1 fruit fly cellular context compared by ENCODE assay signal in genomic region chr3R:6427619-6428378, dm6.
TF ChIP-seq lines count a peak whose summit lies in the region.

No protein-coding gene starts in this region.

TF ChIP-seq in whole organism, embryonic, 481 proteins besides CTCF, POLR2A, EP300 and RAD21 (continued from another document and continues in another):
- TF ChIP-seq CG8924 (tag; optimal IDR thresholded peaks at IDR 0.05; lab: Kevin White, UChicago) (peak; percentile 76), CG6854 (GFP tag; optimal IDR thresholded peaks at IDR 0.05; lab: Kevin White, UChicago) (no peak), crc (GFP tag; optimal IDR thresholded peaks at IDR 0.05; lab: Kevin White, UChicago) (no peak), Sry-β (GFP tag; optimal IDR thresholded peaks at IDR 0.05; lab: Kevin White, UChicago) (no peak), Sry-δ (GFP tag; optimal IDR thresholded peaks at IDR 0.05; lab: Kevin White, UChicago) (peak; percentile 23), CG7556 (GFP tag; optimal IDR thresholded peaks at IDR 0.05; lab: Kevin White, UChicago) (peak; percentile 84), fu2 (GFP tag; optimal IDR thresholded peaks at IDR 0.05; lab: Kevin White, UChicago) (no peak), CG11696 (GFP tag; IDR thresholded peaks at IDR 0.05; lab: Robert Waterston, UW) (no peak), sd (tag; optimal IDR thresholded peaks at IDR 0.05; lab: Kevin White, UChicago) (peak; percentile 13), Optix (GFP tag; IDR thresholded peaks at IDR 0.05; lab: Robert Waterston, UW) (peak; percentile 53; the same call in 2 of the 3 replicates), CG42726 (GFP tag; IDR thresholded peaks at IDR 0.05; lab: Robert Waterston, UW; ENCODE audit: partially characterized antibody) (no peak), psq (GFP tag; optimal IDR thresholded peaks at IDR 0.05; lab: Kevin White, UChicago) (peak; percentile 66), HmgD (GFP tag; optimal IDR thresholded peaks at IDR 0.05; lab: Kevin White, UChicago) (no peak), croc (GFP tag; conservative IDR thresholded peaks at IDR 0.05; lab: Robert Waterston, UW) (peak; percentile 58; the same call in 2 of the 3 replicates), h (optimal IDR thresholded peaks at IDR 0.05; lab: Kevin White, UChicago) (no peak), ewg (GFP tag; optimal IDR thresholded peaks at IDR 0.05; lab: Kevin White, UChicago) (peak; percentile 55), gt (GFP tag; IDR thresholded peaks at IDR 0.05; lab: Robert Waterston, UW) (no peak), CkIIα-i1 (GFP tag; IDR thresholded peaks at IDR 0.05; lab: Robert Waterston, UW) (no peak), Asciz (GFP tag; optimal IDR thresholded peaks at IDR 0.05; lab: Kevin White, UChicago) (peak; percentile 75), CG16863 (GFP tag; optimal IDR thresholded peaks at IDR 0.05; lab: Kevin White, UChicago) (peak; percentile 50), dati (GFP tag; IDR thresholded peaks at IDR 0.05; lab: Robert Waterston, UW) (no peak), hkb (optimal IDR thresholded peaks at IDR 0.05; lab: Kevin White, UChicago) (no peak), hkb (GFP tag; IDR thresholded peaks at IDR 0.05; lab: Robert Waterston, UW) (peak; percentile 85), CG12155 (GFP tag; optimal IDR thresholded peaks at IDR 0.05; lab: Kevin White, UChicago) (peak; percentile 22), cas (GFP tag; IDR thresholded peaks at IDR 0.05; lab: Robert Waterston, UW) (no peak), CG34422 (GFP tag; IDR thresholded peaks at IDR 0.05; lab: Robert Waterston, UW) (peak; percentile 76; the same call in 2 of the 3 replicates), CG14667 (GFP tag; IDR thresholded peaks at IDR 0.05; lab: Robert Waterston, UW) (no peak; the same call in 1 of the 2 replicates), CG34376 (GFP tag; optimal IDR thresholded peaks at IDR 0.05; lab: Kevin White, UChicago) (no peak), E2f1 (GFP tag; IDR thresholded peaks at IDR 0.05; lab: Robert Waterston, UW) (peak; percentile 63; the same call in 1 of the 2 replicates), mam (GFP tag; optimal IDR thresholded peaks at IDR 0.05; lab: Kevin White, UChicago) (peak; percentile 11), slbo (GFP tag; IDR thresholded peaks at IDR 0.05; lab: Robert Waterston, UW) (peak; percentile 59), CG18764 (GFP tag; optimal IDR thresholded peaks at IDR 0.05; lab: Kevin White, UChicago) (peak; percentile 71), CG5180 (GFP tag; optimal IDR thresholded peaks at IDR 0.05; lab: Kevin White, UChicago) (peak; percentile 4), Elba2 (GFP tag; optimal IDR thresholded peaks at IDR 0.05; lab: Kevin White, UChicago) (no peak), Ptx1 (GFP tag; IDR thresholded peaks at IDR 0.05; lab: Robert Waterston, UW) (peak; percentile 85), CG12071 (GFP tag; optimal IDR thresholded peaks at IDR 0.05; lab: Kevin White, UChicago) (peak; percentile 52), CG6254 (GFP tag; optimal IDR thresholded peaks at IDR 0.05; lab: Kevin White, UChicago) (peak; percentile 74), CG4360 (GFP tag; IDR thresholded peaks at IDR 0.05; lab: Robert Waterston, UW) (no peak), CG33213 (GFP tag; optimal IDR thresholded peaks at IDR 0.05; lab: Kevin White, UChicago) (no peak), CG3995 (GFP tag; optimal IDR thresholded peaks at IDR 0.05; lab: Kevin White, UChicago) (no peak), CG16813 (GFP tag; IDR thresholded peaks at IDR 0.05; lab: Robert Waterston, UW; ENCODE audit: partially characterized antibody) (no peak), Fer2 (tag; optimal IDR thresholded peaks at IDR 0.05; lab: Kevin White, UChicago) (no peak), Atf6 (GFP tag; IDR thresholded peaks at IDR 0.05; lab: Robert Waterston, UW) (peak; percentile 51; the same call in 1 of the 2 replicates), CG4854 (GFP tag; optimal IDR thresholded peaks at IDR 0.05; lab: Kevin White, UChicago) (peak; percentile 50), wdn (GFP tag; IDR thresholded peaks at IDR 0.05; lab: Robert Waterston, UW) (no peak), hth (optimal IDR thresholded peaks at IDR 0.05; lab: Kevin White, UChicago) (no peak), CG14860 (GFP tag; IDR thresholded peaks at IDR 0.05; lab: Robert Waterston, UW; ENCODE audit: partially characterized antibody) (no peak), CG11695 (GFP tag; IDR thresholded peaks at IDR 0.05; lab: Robert Waterston, UW) (peak; percentile 82), hb (GFP tag; IDR thresholded peaks at IDR 0.05; lab: Robert Waterston, UW; ENCODE audit: partially characterized antibody) (no peak), CG6813 (GFP tag; optimal IDR thresholded peaks at IDR 0.05; lab: Kevin White, UChicago) (peak; percentile 58), Chrac-16 (GFP tag; optimal IDR thresholded peaks at IDR 0.05; lab: Kevin White, UChicago) (peak; percentile 52), CG7786 (GFP tag; optimal IDR thresholded peaks at IDR 0.05; lab: Kevin White, UChicago) (no peak), shn (GFP tag; optimal IDR thresholded peaks at IDR 0.05; lab: Kevin White, UChicago) (peak; percentile 21), twi (tag; optimal IDR thresholded peaks at IDR 0.05; lab: Kevin White, UChicago) (no peak), chinmo (GFP tag; IDR thresholded peaks at IDR 0.05; lab: Robert Waterston, UW; ENCODE audit: partially characterized antibody) (no peak), Blimp-1 (GFP tag; optimal IDR thresholded peaks at IDR 0.05; lab: Kevin White, UChicago) (peak; percentile 75), CG7271 (tag; optimal IDR thresholded peaks at IDR 0.05; lab: Kevin White, UChicago) (no peak), CG2875 (GFP tag; optimal IDR thresholded peaks at IDR 0.05; lab: Kevin White, UChicago) (peak; percentile 59), insv (GFP tag; optimal IDR thresholded peaks at IDR 0.05; lab: Kevin White, UChicago) (no peak), CG11085 (GFP tag; IDR thresholded peaks at IDR 0.05; lab: Robert Waterston, UW) (no peak), Lim3 (GFP tag; IDR thresholded peaks at IDR 0.05; lab: Robert Waterston, UW) (no peak), dysf (GFP tag; IDR thresholded peaks at IDR 0.05; lab: Robert Waterston, UW) (peak; percentile 71; the same call in 2 of the 3 replicates), zfh2 (GFP tag; optimal IDR thresholded peaks at IDR 0.05; lab: Kevin White, UChicago) (peak; percentile 23), tap (tag; optimal IDR thresholded peaks at IDR 0.05; lab: Kevin White, UChicago) (peak; percentile 75), CG4424 (GFP tag; optimal IDR thresholded peaks at IDR 0.05; lab: Kevin White, UChicago) (peak; percentile 60), eyg (GFP tag; optimal IDR thresholded peaks at IDR 0.05; lab: Kevin White, UChicago) (peak; percentile 12), MTF-1 (GFP tag; optimal IDR thresholded peaks at IDR 0.05; lab: Kevin White, UChicago; ENCODE audit: borderline replicate concordance) (no peak), tna (GFP tag; IDR thresholded peaks at IDR 0.05; lab: Robert Waterston, UW; ENCODE audit: partially characterized antibody) (no peak), peb (GFP tag; IDR thresholded peaks at IDR 0.05; lab: Robert Waterston, UW) (peak; percentile 61), D (optimal IDR thresholded peaks at IDR 0.05; lab: Kevin White, UChicago) (no peak), D (GFP tag; optimal IDR thresholded peaks at IDR 0.05; lab: Kevin White, UChicago) (peak; percentile 73), CG15479 (GFP tag; optimal IDR thresholded peaks at IDR 0.05; lab: Kevin White, UChicago) (no peak), pzg (GFP tag; optimal IDR thresholded peaks at IDR 0.05; lab: Kevin White, UChicago) (no peak), Side (GFP tag; optimal IDR thresholded peaks at IDR 0.05; lab: Kevin White, UChicago) (peak; percentile 36), Camta (GFP tag; optimal IDR thresholded peaks at IDR 0.05; lab: Kevin White, UChicago) (peak; percentile 43), gce (GFP tag; IDR thresholded peaks at IDR 0.05; lab: Robert Waterston, UW) (0 out of 3 replicates have a peak, but pooled peaks have one; percentile 42), ttk (GFP tag; IDR thresholded peaks at IDR 0.05; lab: Robert Waterston, UW) (peak; percentile 59; the same call in 1 of the 2 replicates), CG2120 (GFP tag; optimal IDR thresholded peaks at IDR 0.05; lab: Kevin White, UChicago) (peak; percentile 60), sqz (GFP tag; optimal IDR thresholded peaks at IDR 0.05; lab: Kevin White, UChicago) (no peak), Hr78 (GFP tag; optimal IDR thresholded peaks at IDR 0.05; lab: Kevin White, UChicago) (peak in 1 of 2 experiments; percentile 8), run (tag; optimal IDR thresholded peaks at IDR 0.05; lab: Kevin White, UChicago) (no peak), Rfx (GFP tag; IDR thresholded peaks at IDR 0.05; lab: Robert Waterston, UW) (peak; percentile 51; the same call in 1 of the 2 replicates), CG3838 (GFP tag; optimal IDR thresholded peaks at IDR 0.05; lab: Kevin White, UChicago) (peak; percentile 55), CG13624 (GFP tag; optimal IDR thresholded peaks at IDR 0.05; lab: Kevin White, UChicago) (peak; percentile 10), CG12659 (GFP tag; optimal IDR thresholded peaks at IDR 0.05; lab: Kevin White, UChicago) (peak; percentile 58), CG6654 (GFP tag; optimal IDR thresholded peaks at IDR 0.05; lab: Kevin White, UChicago) (no peak), CG7745 (tag; optimal IDR thresholded peaks at IDR 0.05; lab: Kevin White, UChicago) (no peak), tio (GFP tag; optimal IDR thresholded peaks at IDR 0.05; lab: Kevin White, UChicago) (peak; percentile 68), HLH3B (GFP tag; IDR thresholded peaks at IDR 0.05; lab: Robert Waterston, UW) (peak; percentile 60), br (optimal IDR thresholded peaks at IDR 0.05; lab: Kevin White, UChicago) (no peak), CG10462 (GFP tag; optimal IDR thresholded peaks at IDR 0.05; lab: Kevin White, UChicago) (peak; percentile 37), Drgx (GFP tag; IDR thresholded peaks at IDR 0.05; lab: Robert Waterston, UW) (no peak), CG9437 (GFP tag; optimal IDR thresholded peaks at IDR 0.05; lab: Kevin White, UChicago) (peak; percentile 44), Trl (optimal IDR thresholded peaks at IDR 0.05; lab: Kevin White, UChicago) (no peak), Trl (GFP tag; optimal IDR thresholded peaks at IDR 0.05; lab: Kevin White, UChicago) (peak; percentile 40), Vsx1 (GFP tag; optimal IDR thresholded peaks at IDR 0.05; lab: Kevin White, UChicago) (no peak), dan (GFP tag; IDR thresholded peaks at IDR 0.05; lab: Robert Waterston, UW) (no peak), CG10979 (tag; optimal IDR thresholded peaks at IDR 0.05; lab: Kevin White, UChicago) (peak; percentile 82), ac (GFP tag; optimal IDR thresholded peaks at IDR 0.05; lab: Kevin White, UChicago) (no peak), repo (GFP tag; optimal IDR thresholded peaks at IDR 0.05; lab: Kevin White, UChicago) (no peak), CG4820 (GFP tag; optimal IDR thresholded peaks at IDR 0.05; lab: Kevin White, UChicago) (peak; percentile 52), Taf1 (GFP tag; IDR thresholded peaks at IDR 0.05; lab: Robert Waterston, UW) (0 out of 2 replicates have a peak, but pooled peaks have one; percentile 12), CG16779 (GFP tag; IDR thresholded peaks at IDR 0.05; lab: Robert Waterston, UW) (0 out of 2 replicates have a peak, but pooled peaks have one; percentile 47), sens-2 (GFP tag; IDR thresholded peaks at IDR 0.05; lab: Robert Waterston, UW) (peak; percentile 64), kay (GFP tag; optimal IDR thresholded peaks at IDR 0.05; lab: Kevin White, UChicago) (peak; percentile 28), Dll (GFP tag; IDR thresholded peaks at IDR 0.05; lab: Robert Waterston, UW; ENCODE audit: partially characterized antibody) (no peak), CG6175 (GFP tag; IDR thresholded peaks at IDR 0.05; lab: Robert Waterston, UW) (no peak), scrt (GFP tag; optimal IDR thresholded peaks at IDR 0.05; lab: Kevin White, UChicago) (peak; percentile 57), NK7.1 (GFP tag; optimal IDR thresholded peaks at IDR 0.05; lab: Kevin White, UChicago) (peak; percentile 7), Nf-YB (GFP tag; optimal IDR thresholded peaks at IDR 0.05; lab: Kevin White, UChicago) (peak; percentile 54), Doc2 (GFP tag; IDR thresholded peaks at IDR 0.05; lab: Robert Waterston, UW) (no peak), yki (optimal IDR thresholded peaks at IDR 0.05; lab: Kevin White, UChicago) (no peak), CG9876 (GFP tag; optimal IDR thresholded peaks at IDR 0.05; lab: Kevin White, UChicago) (no peak), maf-S (GFP tag; optimal IDR thresholded peaks at IDR 0.05; lab: Kevin White, UChicago) (no peak), CG3847 (GFP tag; IDR thresholded peaks at IDR 0.05; lab: Robert Waterston, UW) (0 out of 2 replicates have a peak, but pooled peaks have one; percentile 26), so (GFP tag; IDR thresholded peaks at IDR 0.05; lab: Robert Waterston, UW) (peak; percentile 74; the same call in 1 of the 3 replicates), CG13296 (GFP tag; optimal IDR thresholded peaks at IDR 0.05; lab: Kevin White, UChicago) (peak; percentile 9), zfh1 (GFP tag; IDR thresholded peaks at IDR 0.05; lab: Robert Waterston, UW) (peak; percentile 73), sr (GFP tag; IDR thresholded peaks at IDR 0.05; lab: Robert Waterston, UW) (no peak), sug (tag; optimal IDR thresholded peaks at IDR 0.05; lab: Kevin White, UChicago) (no peak), NfI (GFP tag; optimal IDR thresholded peaks at IDR 0.05; lab: Kevin White, UChicago) (peak; percentile 62), Six4 (GFP tag; optimal IDR thresholded peaks at IDR 0.05; lab: Kevin White, UChicago) (peak; percentile 62), Dip2 (GFP tag; IDR thresholded peaks at IDR 0.05; lab: Robert Waterston, UW) (no peak), CG8765 (GFP tag; IDR thresholded peaks at IDR 0.05; lab: Robert Waterston, UW) (no peak), gcm (GFP tag; optimal IDR thresholded peaks at IDR 0.05; lab: Kevin White, UChicago) (peak; percentile 27), Ravus (GFP tag; IDR thresholded peaks at IDR 0.05; lab: Robert Waterston, UW) (no peak), CG12942 (GFP tag; optimal IDR thresholded peaks at IDR 0.05; lab: Kevin White, UChicago) (peak; percentile 13), CG10147 (GFP tag; optimal IDR thresholded peaks at IDR 0.05; lab: Kevin White, UChicago) (peak; percentile 49), CG12769 (tag; optimal IDR thresholded peaks at IDR 0.05; lab: Kevin White, UChicago) (peak; percentile 59), CG17385 (GFP tag; optimal IDR thresholded peaks at IDR 0.05; lab: Kevin White, UChicago) (peak; percentile 68), vvl (GFP tag; IDR thresholded peaks at IDR 0.05; lab: Robert Waterston, UW) (peak; percentile 80), CG15514 (GFP tag; optimal IDR thresholded peaks at IDR 0.05; lab: Kevin White, UChicago) (peak; percentile 12)
